Worm (Caenorhabditis elegans) whole organism, L4 larva: ENCODE data around the gene txdc-12.2.

ENCODE experiments used
- Y48G9A.11 ChIP-seq: fragments of 200-800 bp; sonication (Bioruptor generic); IDR thresholded peaks from 2 replicates; pipeline ENCODE4 v1.3.6; 2022; ENCODE audit warnings: missing genetic modification reagents, missing genetic modification characterization, missing compliant biosample characterization
- ceh-28 ChIP-seq: fragments of 150-350 bp; optimal IDR thresholded peaks from 2 replicates; lab custom pipeline; 2014; ENCODE audit warnings: missing biosample characterization, missing genetic modification reagents, missing genetic modification characterization
- ceh-82 ChIP-seq: sonication (generic microtip); optimal IDR thresholded peaks from 2 replicates; lab custom pipeline; 2017; ENCODE audit warnings: missing biosample characterization, missing genetic modification characterization
- daf-12 ChIP-seq: fragments of 150-350 bp; optimal IDR thresholded peaks from 2 replicates; lab custom pipeline; 2014; ENCODE audit warnings: missing biosample characterization, missing genetic modification reagents, missing genetic modification characterization
- dpl-1 ChIP-seq: fragments of 150-350 bp; optimal IDR thresholded peaks from 2 replicates; lab custom pipeline; 2014; ENCODE audit warnings: missing biosample characterization, missing genetic modification reagents, missing genetic modification characterization
- egl-27 ChIP-seq: sonication (generic microtip); optimal IDR thresholded peaks from 3 replicates; lab custom pipeline; 2017; ENCODE audit warnings: missing biosample characterization, missing genetic modification reagents, missing genetic modification characterization
- hlh-11 ChIP-seq: fragments of 200-800 bp; sonication (Bioruptor generic); optimal IDR thresholded peaks from 2 replicates; lab custom pipeline; 2018; ENCODE audit warnings: mild to moderate bottlenecking, missing genetic modification characterization, missing compliant biosample characterization
- jun-1 ChIP-seq: fragments of 150-350 bp; optimal IDR thresholded peaks from 2 replicates; lab custom pipeline; 2014; ENCODE audit warnings: missing biosample characterization, missing genetic modification reagents, missing genetic modification characterization
- lin-1 ChIP-seq: fragments of 200-800 bp; sonication (Bioruptor generic); IDR thresholded peaks from 2 replicates; pipeline ENCODE4 v1.3.6; 2022; ENCODE audit warnings: missing genetic modification reagents, missing genetic modification characterization, missing compliant biosample characterization
- mdl-1 ChIP-seq, 2 experiments: fragments of 150-350 bp in 1 of 2; sonication (generic microtip) in 1 of 2; optimal IDR thresholded peaks; 2 replicates each; lab custom pipeline; 2014 to 2017; ENCODE audit warnings: missing biosample characterization in 2 of 2, missing genetic modification characterization in 2 of 2
- nhr-237 ChIP-seq: sonication (generic microtip); optimal IDR thresholded peaks from 2 replicates; lab custom pipeline; 2017; ENCODE audit warnings: missing biosample characterization, missing genetic modification characterization
- nhr-28 ChIP-seq: fragments of 150-350 bp; optimal IDR thresholded peaks from 2 replicates; lab custom pipeline; 2014; ENCODE audit warnings: missing biosample characterization, missing genetic modification characterization
- snpc-4 ChIP-seq: fragments of 150-350 bp; optimal IDR thresholded peaks from 2 replicates; lab custom pipeline; 2014; ENCODE audit warnings: missing biosample characterization, missing genetic modification characterization

ce11 chrX:2093169-2093568 lies 18.9 kb downstream of the txdc-12.2 start, which contains the start of gene col-164:
- TF ChIP-seq Y48G9A.11 (GFP tag; lab: Robert Waterston, UW) (no peak), hlh-11 (tag; lab: Kevin White, UChicago) (no peak), daf-12 (tag; lab: Kevin White, UChicago) (no peak), jun-1 (tag; lab: Kevin White, UChicago) (no peak), dpl-1 (GFP tag; lab: Kevin White, UChicago) (no peak), egl-27 (tag; lab: Kevin White, UChicago) (no peak), snpc-4 (no peak), ceh-82 (no peak), nhr-28 (tag; lab: Kevin White, UChicago) (no peak), lin-1 (no peak), mdl-1 (tag; optimal IDR thresholded peaks at IDR 0.05; lab: Kevin White, UChicago) (no peak), ceh-28 (tag; lab: Kevin White, UChicago) (no peak), nhr-237 (tag; lab: Kevin White, UChicago) (no peak)
